Worm (Caenorhabditis elegans) whole organism, L3 larva: ENCODE results near the gene K11E4.1.

Source experiments
- fkh-10 ChIP-seq: sonication (generic microtip); optimal IDR thresholded peaks from 2 replicates; lab custom pipeline; 2017; ENCODE audit warnings: missing biosample characterization, missing genetic modification reagents, missing genetic modification characterization
- nhr-237 ChIP-seq: fragments of 150-350 bp; optimal IDR thresholded peaks from 2 replicates; lab custom pipeline; 2014; ENCODE audit warnings: missing biosample characterization, missing genetic modification characterization
- nhr-25 ChIP-seq: sonication (generic microtip); optimal IDR thresholded peaks from 2 replicates; lab custom pipeline; 2017; ENCODE audit warnings: missing biosample characterization, missing genetic modification characterization
- nhr-28 ChIP-seq: fragments of 150-350 bp; optimal IDR thresholded peaks from 2 replicates; lab custom pipeline; 2014; ENCODE audit warnings: missing biosample characterization, missing genetic modification characterization
- nhr-77 ChIP-seq: fragments of 150-350 bp; optimal IDR thresholded peaks from 2 replicates; lab custom pipeline; 2014; ENCODE audit warnings: missing biosample characterization, missing genetic modification characterization
- skn-1 ChIP-seq: fragments of 150-350 bp; optimal IDR thresholded peaks from 2 replicates; lab custom pipeline; 2014; ENCODE audit warnings: missing biosample characterization, missing genetic modification characterization
- snpc-4 ChIP-seq: fragments of 150-350 bp; optimal IDR thresholded peaks from 2 replicates; lab custom pipeline; 2014; ENCODE audit warnings: missing biosample characterization, missing genetic modification characterization
- tbx-2 ChIP-seq: sonication (generic microtip); optimal IDR thresholded peaks from 2 replicates; lab custom pipeline; 2016; ENCODE audit warnings: mild to moderate bottlenecking, missing genetic modification characterization, missing compliant biosample characterization
- unc-39 ChIP-seq: sonication (generic microtip); optimal IDR thresholded peaks from 4 replicates; lab custom pipeline; 2017; ENCODE audit warnings: missing biosample characterization, missing genetic modification characterization
- ztf-11 ChIP-seq: fragments of 150-350 bp; optimal IDR thresholded peaks from 2 replicates; lab custom pipeline; 2014; ENCODE audit warnings: missing biosample characterization, missing genetic modification characterization
- ztf-4 ChIP-seq: fragments of 150-350 bp; optimal IDR thresholded peaks from 2 replicates; lab custom pipeline; 2014; ENCODE audit warnings: missing biosample characterization, missing genetic modification characterization

ce11 chrX:13665447-13665846 lies 48.5 kb upstream of the K11E4.1 start:
- TF ChIP-seq fkh-10 (GFP tag; lab: Kevin White, UChicago) (peak; percentile 51), nhr-237 (tag; lab: Kevin White, UChicago) (no peak), unc-39 (peak; percentile 27), ztf-4 (tag; lab: Kevin White, UChicago) (peak; percentile 49), snpc-4 (tag; lab: Kevin White, UChicago) (peak; percentile 11), nhr-28 (no peak), nhr-25 (peak; percentile 46), ztf-11 (no peak), nhr-77 (tag; lab: Kevin White, UChicago) (peak; percentile 46), tbx-2 (peak; percentile 85), skn-1 (peak; percentile 43)
